Fruit fly (Drosophila melanogaster) S2 (cell line): ENCODE results near the gene dib.

Experiments used
- CG8478 ChIP-seq: fragments of >200 bp; optimal IDR thresholded peaks from 2 replicates; lab custom pipeline; 2018
- CTCF ChIP-seq, 2 experiments: fragments of >200 bp; optimal IDR thresholded peaks; 2 replicates each; lab custom pipeline; 2018

- TF ChIP-seq CTCF (optimal IDR thresholded peaks at IDR 0.05; lab: Kevin White, UChicago) = no peak
- no peak for TF ChIP-seq CG8478 (lab: Kevin White, UChicago)
Observed at dm6 chr3L:4070221-4070995, 8.3 kb downstream of the dib start.
